Worm (Caenorhabditis elegans) whole organism, L1 larva: ENCODE measurements around the gene papl-1.
A peak's percentile ranks its signal among the peaks of the same experiment; 100 is the strongest.

Experiments
- C16A3.4 ChIP-seq: fragments of 150-350 bp; optimal IDR thresholded peaks from 2 replicates; lab custom pipeline; 2014; ENCODE audit warnings: missing biosample characterization, missing genetic modification characterization
- C34B4.2 ChIP-seq: sonication (generic microtip); optimal IDR thresholded peaks from 2 replicates; lab custom pipeline; 2017; ENCODE audit warnings: mild to moderate bottlenecking, missing genetic modification characterization, missing compliant biosample characterization
- F16B12.6 ChIP-seq: fragments of 150-350 bp; optimal IDR thresholded peaks from 2 replicates; lab custom pipeline; 2014; ENCODE audit warnings: missing biosample characterization, missing genetic modification characterization
- Y116A8C.19 ChIP-seq: sonication (generic microtip); optimal IDR thresholded peaks from 2 replicates; lab custom pipeline; 2016; ENCODE audit warnings: missing compliant biosample characterization, missing genetic modification characterization, borderline replicate concordance
- aha-1 ChIP-seq: fragments of 150-350 bp; optimal IDR thresholded peaks from 2 replicates; lab custom pipeline; 2014; ENCODE audit warnings: missing biosample characterization, missing genetic modification characterization
- alr-1 ChIP-seq: fragments of 200-800 bp; sonication (Bioruptor generic); optimal IDR thresholded peaks from 2 replicates; lab custom pipeline; 2018; ENCODE audit warnings: borderline replicate concordance, mild to moderate bottlenecking, missing genetic modification characterization, missing compliant biosample characterization
- ama-1 ChIP-seq: fragments of 150-350 bp; optimal IDR thresholded peaks from 2 replicates; lab custom pipeline; 2014
- ceh-63 ChIP-seq: fragments of 200-800 bp; sonication (Bioruptor generic); optimal IDR thresholded peaks from 2 replicates; lab custom pipeline; 2018; ENCODE audit warnings: mild to moderate bottlenecking, missing genetic modification characterization, missing compliant biosample characterization
- ceh-82 ChIP-seq, 3 experiments: fragments of 150-350 bp in 1 of 3; sonication (generic microtip) in 2 of 3; optimal IDR thresholded peaks; 2 replicates each; lab custom pipeline; 2014 to 2017; ENCODE audit warnings: missing biosample characterization in 3 of 3, missing genetic modification characterization in 3 of 3
- ceh-88 ChIP-seq: fragments of 200-800 bp; sonication (Bioruptor generic); IDR thresholded peaks from 2 replicates; pipeline ENCODE4 v1.3.6; 2022; ENCODE audit warnings: missing genetic modification characterization, missing compliant biosample characterization
- dpl-1 ChIP-seq, 3 experiments: fragments of 150-350 bp in 2 of 3; sonication (generic microtip) in 1 of 3; optimal IDR thresholded peaks; 2 replicates each; lab custom pipeline; 2014 to 2017; ENCODE audit warnings: missing biosample characterization in 3 of 3, missing genetic modification characterization in 3 of 3, missing genetic modification reagents in 3 of 3
- egl-13 ChIP-seq: sonication (generic microtip); optimal IDR thresholded peaks from 2 replicates; lab custom pipeline; 2016; ENCODE audit warnings: missing genotype, missing genetic modification reagents, missing genetic modification characterization, missing compliant biosample characterization
- egl-27 ChIP-seq, 2 experiments: fragments of 150-350 bp in 1 of 2; sonication (generic microtip); optimal IDR thresholded peaks; 3 replicates each; lab custom pipeline; 2017 to 2018; ENCODE audit warnings: missing biosample characterization in 2 of 2, missing genetic modification characterization in 2 of 2, missing genetic modification reagents in 2 of 2
- elt-2 ChIP-seq: sonication (generic microtip); optimal IDR thresholded peaks from 2 replicates; lab custom pipeline; 2016; ENCODE audit warnings: missing genetic modification characterization, mild to moderate bottlenecking, inconsistent platforms, missing compliant biosample characterization, missing genetic modification reagents
- elt-3 ChIP-seq, 6 experiments: fragments of 150-350 bp in 1 of 6; sonication (generic microtip); optimal IDR thresholded peaks; 2 replicates each; lab custom pipeline; 2017 to 2018; ENCODE audit warnings: missing biosample characterization in 6 of 6, missing genetic modification characterization in 6 of 6, inconsistent platforms in 1 of 6
- ets-5 ChIP-seq: fragments of 200-800 bp; sonication (Bioruptor generic); IDR thresholded peaks from 2 replicates; pipeline ENCODE4 v1.3.6; 2022; ENCODE audit warnings: missing genetic modification characterization, missing compliant biosample characterization
- fkh-10 ChIP-seq: sonication (generic microtip); optimal IDR thresholded peaks from 2 replicates; lab custom pipeline; 2017; ENCODE audit warnings: missing biosample characterization, missing genetic modification reagents, missing genetic modification characterization
- fkh-4 ChIP-seq: sonication (generic microtip); optimal IDR thresholded peaks from 2 replicates; lab custom pipeline; 2016; ENCODE audit warnings: missing compliant biosample characterization, missing genetic modification characterization, borderline replicate concordance
- fos-1 ChIP-seq: fragments of 150-350 bp; optimal IDR thresholded peaks from 2 replicates; lab custom pipeline; 2014; ENCODE audit warnings: missing biosample characterization, missing genetic modification characterization
- grh-1 ChIP-seq: fragments of 200-800 bp; sonication (Bioruptor generic); IDR thresholded peaks from 2 replicates; pipeline ENCODE4 v1.3.6; 2022; ENCODE audit warnings: missing genetic modification reagents, missing genetic modification characterization, missing compliant biosample characterization
- irx-1 ChIP-seq: sonication (generic microtip); optimal IDR thresholded peaks from 2 replicates; lab custom pipeline; 2016; ENCODE audit warnings: missing genetic modification characterization, missing compliant biosample characterization
- lin-14 ChIP-seq: fragments of 200-800 bp; sonication (Bioruptor generic); optimal IDR thresholded peaks from 2 replicates; lab custom pipeline; 2018; ENCODE audit warnings: mild to moderate bottlenecking, missing genetic modification characterization, moderate library complexity, missing compliant biosample characterization
- lin-15B ChIP-seq: fragments of 150-350 bp; sonication (generic microtip); optimal IDR thresholded peaks from 3 replicates; lab custom pipeline; 2014; ENCODE audit warnings: missing biosample characterization, missing genetic modification characterization
- lin-35 ChIP-seq, 2 experiments: fragments of 150-350 bp; optimal IDR thresholded peaks; 2 replicates each; lab custom pipeline; 2014; ENCODE audit warnings: missing biosample characterization in 2 of 2, missing genetic modification characterization in 2 of 2, missing genetic modification reagents in 2 of 2
- lir-3 ChIP-seq: sonication (generic microtip); optimal IDR thresholded peaks from 2 replicates; lab custom pipeline; 2016; ENCODE audit warnings: mild to moderate bottlenecking, missing genetic modification characterization, moderate library complexity, missing compliant biosample characterization; ENCODE audit not compliant: poor library complexity
- lsy-2 ChIP-seq, 2 experiments: fragments of 150-350 bp; optimal IDR thresholded peaks; 2 replicates each; lab custom pipeline; 2014; ENCODE audit warnings: missing biosample characterization in 2 of 2, missing genetic modification characterization in 2 of 2
- mab-9 ChIP-seq: fragments of 200-800 bp; sonication (Bioruptor generic); IDR thresholded peaks from 2 replicates; pipeline ENCODE4 v1.3.6; 2022; ENCODE audit warnings: missing genetic modification reagents, missing genetic modification characterization, missing compliant biosample characterization
- mdl-1 ChIP-seq, 2 experiments: fragments of 150-350 bp; optimal IDR thresholded peaks; 2 replicates each; lab custom pipeline; 2014 to 2017; ENCODE audit warnings: missing biosample characterization in 2 of 2, missing genetic modification characterization in 2 of 2, inconsistent platforms in 1 of 2
- mep-1 ChIP-seq: fragments of 150-350 bp; optimal IDR thresholded peaks from 2 replicates; lab custom pipeline; 2014; ENCODE audit warnings: missing biosample characterization, missing genetic modification characterization
- nhr-11 ChIP-seq: fragments of 150-350 bp; optimal IDR thresholded peaks from 2 replicates; lab custom pipeline; 2014; ENCODE audit warnings: missing biosample characterization, missing genetic modification characterization
- nhr-19 ChIP-seq: fragments of 200-800 bp; sonication (Bioruptor generic); conservative IDR thresholded peaks from 2 replicates; pipeline ENCODE4 v1.3.6; 2022; ENCODE audit warnings: missing genetic modification characterization, missing compliant biosample characterization
- nhr-20 ChIP-seq: sonication (generic microtip); optimal IDR thresholded peaks from 2 replicates; lab custom pipeline; 2016; ENCODE audit warnings: mild to moderate bottlenecking, missing genetic modification characterization, missing compliant biosample characterization
- nhr-237 ChIP-seq: fragments of 150-350 bp; optimal IDR thresholded peaks from 2 replicates; lab custom pipeline; 2014; ENCODE audit warnings: missing biosample characterization, missing genetic modification characterization
- nhr-28 ChIP-seq: fragments of 150-350 bp; optimal IDR thresholded peaks from 2 replicates; lab custom pipeline; 2014; ENCODE audit warnings: missing biosample characterization, missing genetic modification characterization
- nhr-47 ChIP-seq: sonication (generic microtip); optimal IDR thresholded peaks from 2 replicates; lab custom pipeline; 2016; ENCODE audit warnings: mild to moderate bottlenecking, missing genetic modification characterization, moderate library complexity, missing compliant biosample characterization
- nhr-71 ChIP-seq: sonication (generic microtip); optimal IDR thresholded peaks from 2 replicates; lab custom pipeline; 2016; ENCODE audit warnings: mild to moderate bottlenecking, missing genetic modification characterization, moderate library complexity, missing compliant biosample characterization
- nhr-77 ChIP-seq: fragments of 150-350 bp; optimal IDR thresholded peaks from 2 replicates; lab custom pipeline; 2014; ENCODE audit warnings: missing biosample characterization, missing genetic modification characterization
- nhr-84 ChIP-seq: sonication (generic microtip); optimal IDR thresholded peaks from 2 replicates; lab custom pipeline; 2017; ENCODE audit warnings: missing biosample characterization, missing genetic modification characterization
- pax-3 ChIP-seq: fragments of 200-800 bp; sonication (Bioruptor generic); optimal IDR thresholded peaks from 2 replicates; lab custom pipeline; 2018; ENCODE audit warnings: mild to moderate bottlenecking, missing genetic modification characterization, moderate library complexity, missing compliant biosample characterization
- pqm-1 ChIP-seq: sonication (generic microtip); optimal IDR thresholded peaks from 3 replicates; lab custom pipeline; 2017; ENCODE audit warnings: missing biosample characterization, missing genetic modification characterization
- rnt-1 ChIP-seq: sonication (generic microtip); optimal IDR thresholded peaks from 2 replicates; lab custom pipeline; 2016; ENCODE audit warnings: mild to moderate bottlenecking, missing genetic modification characterization, moderate library complexity, missing compliant biosample characterization
- snpc-4 ChIP-seq: fragments of 150-350 bp; optimal IDR thresholded peaks from 2 replicates; lab custom pipeline; 2014; ENCODE audit warnings: missing biosample characterization, missing genetic modification characterization
- sox-4 ChIP-seq: sonication (generic microtip); optimal IDR thresholded peaks from 2 replicates; lab custom pipeline; 2016; ENCODE audit warnings: missing genetic modification characterization, missing compliant biosample characterization
- sptf-1 ChIP-seq: fragments of 150-350 bp; optimal IDR thresholded peaks from 2 replicates; lab custom pipeline; 2014; ENCODE audit warnings: missing biosample characterization, missing genetic modification characterization
- swsn-7 ChIP-seq: sonication (generic microtip); optimal IDR thresholded peaks from 2 replicates; lab custom pipeline; 2016; ENCODE audit warnings: missing genetic modification characterization, missing compliant biosample characterization
- unc-130 ChIP-seq: fragments of 150-350 bp; optimal IDR thresholded peaks from 2 replicates; lab custom pipeline; 2017; ENCODE audit warnings: missing biosample characterization, missing genetic modification characterization, inconsistent platforms
- unc-30 ChIP-seq: sonication (generic microtip); optimal IDR thresholded peaks from 2 replicates; lab custom pipeline; 2017; ENCODE audit warnings: missing biosample characterization, missing genetic modification characterization
- unc-86 ChIP-seq: sonication (generic microtip); optimal IDR thresholded peaks from 2 replicates; lab custom pipeline; 2016; ENCODE audit warnings: missing genetic modification characterization, missing compliant biosample characterization
- vab-15 ChIP-seq: sonication (generic microtip); optimal IDR thresholded peaks from 2 replicates; lab custom pipeline; 2017; ENCODE audit warnings: missing genotype, mild to moderate bottlenecking, missing genetic modification characterization, missing compliant biosample characterization
- zag-1 ChIP-seq: fragments of 150-350 bp; optimal IDR thresholded peaks from 2 replicates; lab custom pipeline; 2014; ENCODE audit warnings: missing biosample characterization, missing genetic modification characterization
- zip-4 ChIP-seq: fragments of 200-800 bp; sonication (Bioruptor generic); optimal IDR thresholded peaks from 2 replicates; lab custom pipeline; 2018; ENCODE audit warnings: mild to moderate bottlenecking, missing genetic modification characterization, moderate library complexity, missing compliant biosample characterization
- ztf-4 ChIP-seq: fragments of 150-350 bp; optimal IDR thresholded peaks from 2 replicates; lab custom pipeline; 2014; ENCODE audit warnings: missing biosample characterization, missing genetic modification characterization

Gene papl-1

DNA sequence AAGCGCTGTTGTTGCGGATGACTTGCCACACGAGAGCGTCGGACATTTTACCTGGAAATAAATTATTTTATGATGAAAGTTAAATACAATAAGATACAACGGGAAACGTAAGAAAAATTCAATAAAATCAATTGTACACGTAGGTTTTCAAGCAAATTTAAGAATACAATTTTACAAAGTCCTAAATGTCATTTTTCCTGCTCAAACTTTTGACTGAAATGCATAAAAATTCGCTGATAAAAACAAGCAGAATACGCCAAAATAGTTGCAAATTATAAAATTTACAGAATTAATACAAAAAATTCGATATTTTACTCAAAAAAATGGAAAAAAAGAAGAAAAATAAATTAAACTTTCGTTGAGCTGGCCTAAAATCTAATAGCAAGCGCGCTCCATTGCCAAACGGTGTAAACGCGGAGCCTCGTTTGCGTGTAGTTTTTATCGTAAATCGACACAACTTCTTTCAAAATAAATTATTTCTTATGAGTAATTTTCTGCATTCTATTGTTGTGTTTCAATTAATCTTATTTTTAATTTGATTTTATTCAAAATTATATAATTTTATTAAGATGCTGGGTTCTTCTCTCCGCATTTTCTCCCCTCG, 31.4 kb downstream of the papl-1 start, which contains the start of the genes rpl-28 and mrpl-49:
rpl-28 (minus strand) TSS at position 51 of the 604 bp plus-strand sequence.
mrpl-49 (plus strand) TSS at position 570 of the 604 bp plus-strand sequence.
- TF ChIP-seq ama-1 (lab: Kevin White, UChicago) = no peak
- TF ChIP-seq egl-13 (tag; lab: Kevin White, UChicago) = peak; percentile 65
- TF ChIP-seq nhr-237 (tag; lab: Kevin White, UChicago) = peak; percentile 65
- TF ChIP-seq mep-1 (tag; lab: Kevin White, UChicago) = peak; percentile 97
- TF ChIP-seq lin-15B (tag; lab: Kevin White, UChicago) = peak; percentile 98
- no peak for TF ChIP-seq C34B4.2 (tag; lab: Kevin White, UChicago)
- TF ChIP-seq swsn-7 (tag; lab: Kevin White, UChicago) = peak; percentile 82
- TF ChIP-seq ztf-4 = peak; percentile 25
- peak; percentile 21 for TF ChIP-seq sox-4 (tag; lab: Kevin White, UChicago)
- no peak for TF ChIP-seq ets-5 (GFP tag; lab: Robert Waterston, UW)
- no peak for TF ChIP-seq unc-30
- peak; percentile 90 for TF ChIP-seq nhr-47 (tag; lab: Kevin White, UChicago)
- peak; percentile 76 for TF ChIP-seq irx-1 (tag; lab: Kevin White, UChicago)
- TF ChIP-seq Y116A8C.19 = no peak
- TF ChIP-seq nhr-11 (tag; lab: Kevin White, UChicago) = no peak
- no peak for TF ChIP-seq fkh-4 (tag; lab: Kevin White, UChicago)
- peak; percentile 82 for TF ChIP-seq nhr-77 (tag; lab: Kevin White, UChicago)
- peak; percentile 84 for TF ChIP-seq rnt-1 (tag; lab: Kevin White, UChicago)
- TF ChIP-seq vab-15 (tag; lab: Kevin White, UChicago) = no peak
- peak; percentile 89 for TF ChIP-seq snpc-4 (tag; lab: Kevin White, UChicago)
- TF ChIP-seq nhr-20 (tag; lab: Kevin White, UChicago) = peak; percentile 92
- TF ChIP-seq pax-3 (tag; lab: Kevin White, UChicago) = peak; percentile 86
- peak; percentile 1 for TF ChIP-seq alr-1
- no peak for TF ChIP-seq nhr-84 (tag; lab: Kevin White, UChicago)
- TF ChIP-seq nhr-71 = peak; percentile 91
- TF ChIP-seq nhr-19 (GFP tag; lab: Robert Waterston, UW) = peak; percentile 86
- TF ChIP-seq F16B12.6 (tag; lab: Kevin White, UChicago) = peak; percentile 62
- no peak for TF ChIP-seq nhr-28
- TF ChIP-seq mab-9 (GFP tag; lab: Robert Waterston, UW) = 0 out of 2 replicates have a peak, but pooled peaks have one; percentile 8
- peak; percentile 95 for TF ChIP-seq lin-14
- TF ChIP-seq unc-86 (tag; lab: Kevin White, UChicago) = peak; percentile 72
- TF ChIP-seq elt-3 (tag; optimal IDR thresholded peaks at IDR 0.05; lab: Kevin White, UChicago) = peak in 4 of 6 experiments; percentile 51 to 92 (median 70)
- TF ChIP-seq unc-130 (tag; lab: Kevin White, UChicago) = peak; percentile 85
- TF ChIP-seq lsy-2 (tag; optimal IDR thresholded peaks at IDR 0.05; lab: Kevin White, UChicago) = peak; percentile 91 to 94
- peak; percentile 71 for TF ChIP-seq lir-3 (tag; lab: Kevin White, UChicago)
- peak; percentile 48 for TF ChIP-seq zag-1
- TF ChIP-seq aha-1 (tag; lab: Kevin White, UChicago) = no peak
- TF ChIP-seq ceh-88 (GFP tag; lab: Robert Waterston, UW) = peak; percentile 61
- TF ChIP-seq C16A3.4 (tag; lab: Kevin White, UChicago) = peak; percentile 95
- peak; percentile 85 to 92 for TF ChIP-seq lin-35 (GFP tag; optimal IDR thresholded peaks at IDR 0.05; lab: Kevin White, UChicago)
- peak; percentile 1 for TF ChIP-seq zip-4
- TF ChIP-seq grh-1 = peak; percentile 72
- peak; percentile 84 for TF ChIP-seq fos-1 (tag; lab: Kevin White, UChicago)
- peak in 1 of 2 experiments; percentile 88 for TF ChIP-seq mdl-1 (tag; optimal IDR thresholded peaks at IDR 0.05; lab: Kevin White, UChicago)
- TF ChIP-seq pqm-1 (tag; lab: Kevin White, UChicago) = no peak
- TF ChIP-seq ceh-82 (tag; optimal IDR thresholded peaks at IDR 0.05; lab: Kevin White, UChicago) = peak; percentile 92 to 93 (median 93)
- peak; percentile 80 to 87 (median 83) for TF ChIP-seq dpl-1 (GFP tag; optimal IDR thresholded peaks at IDR 0.05; lab: Kevin White, UChicago)
- TF ChIP-seq sptf-1 (tag; lab: Kevin White, UChicago) = no peak
- no peak for TF ChIP-seq ceh-63 (GFP tag; lab: Kevin White, UChicago)
- TF ChIP-seq egl-27 (tag; optimal IDR thresholded peaks at IDR 0.05; lab: Kevin White, UChicago) = no peak
- TF ChIP-seq fkh-10 (GFP tag; lab: Kevin White, UChicago) = peak; percentile 42
- peak; percentile 33 for TF ChIP-seq elt-2 (tag; lab: Kevin White, UChicago)
